Worm (Caenorhabditis elegans) whole organism, midembryonic: Measurements from ENCODE around the gene gur-5.

Experiments
- flt-1 ChIP-seq: fragments of 200-800 bp; sonication (Bioruptor generic); IDR thresholded peaks from 2 replicates; pipeline ENCODE4 v1.3.6; 2022; ENCODE audit warnings: missing genetic modification characterization, missing compliant biosample characterization
- tab-1 ChIP-seq: fragments of 200-800 bp; sonication (Bioruptor generic); IDR thresholded peaks from 2 replicates; pipeline ENCODE4 v1.3.6; 2022; ENCODE audit warnings: missing genetic modification characterization, missing compliant biosample characterization

DNA sequence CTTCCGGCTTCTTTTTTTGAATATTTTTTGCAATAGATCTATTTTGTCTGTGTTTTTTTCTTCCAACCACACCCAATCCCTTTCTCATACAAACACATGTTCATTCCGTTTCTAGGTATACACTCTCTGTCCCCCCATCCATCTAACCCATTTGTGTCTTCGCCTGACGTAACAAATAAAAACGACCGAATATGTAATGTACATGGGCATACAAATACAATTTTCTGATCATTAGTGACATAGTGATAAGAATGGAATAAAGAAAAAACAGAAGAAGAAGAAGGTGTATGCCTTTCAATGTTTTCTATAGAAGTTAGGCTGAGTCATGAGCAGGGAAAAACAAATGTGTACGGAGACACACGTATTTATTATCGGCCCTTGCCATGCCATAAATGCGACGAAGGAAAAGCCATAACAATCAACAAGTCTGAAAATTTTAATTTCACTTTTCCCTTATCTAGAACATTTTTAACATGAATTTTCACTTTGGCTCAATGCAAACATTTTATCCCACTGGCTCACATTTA, 48.7 kb downstream of the gur-5 start:
- TF ChIP-seq flt-1 (GFP tag; lab: Robert Waterston, UW) (no peak), tab-1 (GFP tag; lab: Robert Waterston, UW) (no peak)
